Worm (Caenorhabditis elegans) whole organism, early embryonic: ENCODE data around the gene mcu-1.
A peak's percentile ranks its signal among the peaks of the same experiment; 100 is the strongest.

Experiments used
- B0310.2 ChIP-seq: sonication (generic microtip); optimal IDR thresholded peaks from 2 replicates; lab custom pipeline; 2016; ENCODE audit warnings: mild to moderate bottlenecking, missing genetic modification characterization, missing compliant biosample characterization
- F13C5.2 ChIP-seq: sonication (generic microtip); optimal IDR thresholded peaks from 2 replicates; lab custom pipeline; 2017; ENCODE audit warnings: mild to moderate bottlenecking, missing genetic modification characterization, inconsistent platforms, missing compliant biosample characterization
- aly-1 ChIP-seq: sonication (generic microtip); optimal IDR thresholded peaks from 2 replicates; lab custom pipeline; 2016; ENCODE audit warnings: missing genetic modification characterization, missing compliant biosample characterization
- ama-1 ChIP-seq: fragments of 150-350 bp; optimal IDR thresholded peaks from 2 replicates; lab custom pipeline; 2014
- ceh-13 ChIP-seq: fragments of 200-800 bp; sonication (Bioruptor generic); optimal IDR thresholded peaks from 2 replicates; lab custom pipeline; 2018; ENCODE audit warnings: mild to moderate bottlenecking, missing genetic modification characterization, missing compliant biosample characterization
- ceh-36 ChIP-seq: sonication (generic microtip); optimal IDR thresholded peaks from 2 replicates; lab custom pipeline; 2016; ENCODE audit warnings: missing genetic modification characterization, inconsistent platforms, missing compliant biosample characterization
- ets-7 ChIP-seq: sonication (generic microtip); optimal IDR thresholded peaks from 2 replicates; lab custom pipeline; 2016; ENCODE audit warnings: missing genotype, missing genetic modification characterization, missing compliant biosample characterization
- flt-1 ChIP-seq: fragments of 200-800 bp; sonication (Bioruptor generic); IDR thresholded peaks from 2 replicates; pipeline ENCODE4 v1.3.6; 2022; ENCODE audit warnings: missing genetic modification characterization, missing compliant biosample characterization
- hmbx-1 ChIP-seq: sonication (generic microtip); optimal IDR thresholded peaks from 2 replicates; lab custom pipeline; 2016; ENCODE audit warnings: mild to moderate bottlenecking, missing genetic modification characterization, missing compliant biosample characterization
- hmg-4 ChIP-seq: fragments of 200-800 bp; sonication (Bioruptor generic); optimal IDR thresholded peaks from 2 replicates; lab custom pipeline; 2018; ENCODE audit warnings: mild to moderate bottlenecking, missing genetic modification characterization, missing compliant biosample characterization
- hnd-1 ChIP-seq: sonication (generic microtip); optimal IDR thresholded peaks from 2 replicates; lab custom pipeline; 2016; ENCODE audit warnings: missing genetic modification characterization, missing compliant biosample characterization
- pes-1 ChIP-seq: fragments of 200-800 bp; sonication (Bioruptor generic); IDR thresholded peaks from 2 replicates; pipeline ENCODE4 v1.3.6; 2022; ENCODE audit warnings: missing genetic modification reagents, missing genetic modification characterization, missing compliant biosample characterization
- scrt-1 ChIP-seq: fragments of 200-800 bp; sonication (Bioruptor generic); IDR thresholded peaks from 2 replicates; pipeline ENCODE4 v1.3.6; 2022; ENCODE audit warnings: missing genetic modification characterization, missing compliant biosample characterization
- sea-1 ChIP-seq: fragments of 200-800 bp; sonication (Bioruptor generic); conservative IDR thresholded peaks from 2 replicates; pipeline ENCODE4 v1.3.6; 2022; ENCODE audit warnings: missing genetic modification characterization, missing compliant biosample characterization
- tbx-11 ChIP-seq: fragments of 200-800 bp; sonication (Bioruptor generic); IDR thresholded peaks from 2 replicates; pipeline ENCODE4 v1.3.6; 2022; ENCODE audit warnings: missing genetic modification characterization, missing compliant biosample characterization
- tbx-37 ChIP-seq: fragments of 200-800 bp; sonication (Bioruptor generic); conservative IDR thresholded peaks from 2 replicates; pipeline ENCODE4 v1.3.6; 2022; ENCODE audit warnings: missing genetic modification reagents, missing genetic modification characterization, missing compliant biosample characterization
- tra-4 ChIP-seq: sonication (generic microtip); optimal IDR thresholded peaks from 2 replicates; lab custom pipeline; 2017; ENCODE audit warnings: missing genetic modification characterization, missing compliant biosample characterization

mcu-1 gene

ce11 chrIV:5939122-5939521 lies at the start of gene mcu-1:
Gene mcu-1 (minus strand): TSS chrIV:5939230.
- TF ChIP-seq aly-1 (no peak), tra-4 (tag; lab: Kevin White, UChicago) (no peak), hnd-1 (tag; lab: Kevin White, UChicago) (no peak), ceh-36 (no peak)

- TF ChIP-seq B0310.2 (tag; lab: Kevin White, UChicago) = no peak
- no peak for TF ChIP-seq hmbx-1 (tag; lab: Kevin White, UChicago)
- no peak for TF ChIP-seq sea-1 (GFP tag; lab: Robert Waterston, UW)
- TF ChIP-seq hnd-1 (tag; lab: Kevin White, UChicago) = no peak
- TF ChIP-seq hmg-4 (GFP tag; lab: Kevin White, UChicago) = no peak
- TF ChIP-seq tbx-37 = no peak
- TF ChIP-seq ama-1 (lab: Kevin White, UChicago) = no peak
- no peak for TF ChIP-seq tra-4 (tag; lab: Kevin White, UChicago)
- no peak for TF ChIP-seq ceh-13 (GFP tag; lab: Kevin White, UChicago)
- no peak for TF ChIP-seq tbx-11
- no peak for TF ChIP-seq flt-1 (GFP tag; lab: Robert Waterston, UW)
- no peak for TF ChIP-seq pes-1
- no peak for TF ChIP-seq aly-1
- TF ChIP-seq ets-7 (tag; lab: Kevin White, UChicago) = no peak
- TF ChIP-seq ceh-36 = no peak
- no peak for TF ChIP-seq F13C5.2 (tag; lab: Kevin White, UChicago)
- TF ChIP-seq scrt-1 (GFP tag; lab: Robert Waterston, UW) = no peak
These were observed 47.8 kb upstream of the mcu-1 start for ce11 chrIV:5986829-5987228.

DNA sequence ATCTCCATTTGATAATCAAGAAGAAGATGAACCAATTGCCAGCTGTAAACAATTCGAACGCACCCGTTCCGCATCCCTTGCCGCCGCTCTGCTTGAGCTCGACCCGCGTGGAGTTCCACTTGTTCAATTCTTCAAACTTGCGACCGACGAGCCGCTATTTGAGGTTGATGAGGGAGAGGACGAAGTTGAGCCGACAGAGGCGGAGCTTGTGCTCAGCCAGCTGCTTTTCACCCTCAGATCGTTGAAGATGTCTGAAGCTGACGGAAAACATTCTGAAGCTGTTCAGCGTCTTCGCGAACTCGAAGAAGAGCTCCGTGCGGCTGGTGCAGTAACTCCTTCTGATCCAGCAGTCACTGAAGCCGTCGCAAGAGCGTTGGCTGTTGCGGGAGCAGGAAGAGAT lies 46.8 kb upstream of the mcu-1 start:
- TF ChIP-seq flt-1 (GFP tag; lab: Robert Waterston, UW) (no peak), sea-1 (GFP tag; lab: Robert Waterston, UW) (no peak), aly-1 (no peak), tra-4 (tag; lab: Kevin White, UChicago) (no peak), scrt-1 (GFP tag; lab: Robert Waterston, UW) (no peak), ets-7 (tag; lab: Kevin White, UChicago) (no peak), tbx-11 (no peak)

DNA sequence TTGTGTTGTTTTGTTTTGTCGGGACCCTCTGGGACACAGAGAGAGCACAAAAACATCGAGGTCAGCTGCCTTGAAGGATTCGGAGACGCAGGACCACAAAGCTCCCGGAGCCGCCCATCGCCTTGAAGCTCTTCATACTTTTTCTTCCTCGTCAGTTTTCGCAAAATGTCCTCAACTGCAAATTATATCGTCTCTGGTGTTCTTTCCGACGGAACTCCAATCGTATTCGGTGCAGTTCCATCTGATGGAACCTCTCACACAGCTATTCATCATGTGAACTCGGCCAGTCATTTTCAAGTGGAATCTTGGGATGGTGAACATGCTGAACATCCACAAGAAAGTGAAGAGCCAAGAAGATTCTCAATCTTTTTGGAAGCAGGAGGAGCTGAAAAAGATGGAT lies 46.4 kb upstream of the mcu-1 start:
- TF ChIP-seq ama-1 (lab: Kevin White, UChicago) = peak; percentile 16
- no peak for TF ChIP-seq flt-1 (GFP tag; lab: Robert Waterston, UW)

DNA sequence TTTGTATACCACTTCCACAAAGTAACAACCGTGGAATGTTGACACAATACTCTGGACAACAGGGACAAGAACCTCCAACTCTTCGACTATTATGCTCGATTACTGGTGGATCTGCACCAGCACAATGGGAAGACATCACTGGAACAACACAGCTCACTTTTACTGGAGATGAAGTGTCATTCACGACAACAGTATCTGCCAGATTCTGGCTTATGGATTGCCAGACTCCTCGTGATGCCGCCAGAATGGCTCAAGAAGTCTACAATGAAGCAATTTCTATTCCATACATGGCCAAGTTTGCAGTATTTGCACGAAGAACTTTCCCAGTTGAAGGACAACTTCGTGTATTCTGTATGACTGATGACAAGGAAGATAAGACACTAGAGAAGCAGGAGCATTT lies 44.2 kb upstream of the mcu-1 start:
- TF ChIP-seq hnd-1 (tag; lab: Kevin White, UChicago) = no peak
- peak; percentile 66 for TF ChIP-seq ama-1 (lab: Kevin White, UChicago)

- TF ChIP-seq tra-4 (tag; lab: Kevin White, UChicago) (no peak), aly-1 (no peak), B0310.2 (tag; lab: Kevin White, UChicago) (no peak), F13C5.2 (tag; lab: Kevin White, UChicago) (no peak), tbx-37 (no peak), sea-1 (GFP tag; lab: Robert Waterston, UW) (no peak), pes-1 (no peak), hmg-4 (GFP tag; lab: Kevin White, UChicago) (no peak), ets-7 (tag; lab: Kevin White, UChicago) (no peak), hmbx-1 (tag; lab: Kevin White, UChicago) (no peak), ceh-13 (GFP tag; lab: Kevin White, UChicago) (no peak), scrt-1 (GFP tag; lab: Robert Waterston, UW) (no peak), ama-1 (lab: Kevin White, UChicago) (no peak), flt-1 (GFP tag; lab: Robert Waterston, UW) (no peak), tbx-11 (no peak), hnd-1 (tag; lab: Kevin White, UChicago) (no peak), ceh-36 (no peak)
These were observed 40.8 kb upstream of the mcu-1 start for ce11 chrIV:5979818-5980217.

ce11 chrIV:5977276-5977675 lies 38.2 kb upstream of the mcu-1 start:
- TF ChIP-seq pes-1 (no peak), hmg-4 (GFP tag; lab: Kevin White, UChicago) (no peak), ama-1 (lab: Kevin White, UChicago) (no peak), scrt-1 (GFP tag; lab: Robert Waterston, UW) (no peak), hnd-1 (tag; lab: Kevin White, UChicago) (no peak), hmbx-1 (tag; lab: Kevin White, UChicago) (no peak), tbx-37 (no peak), sea-1 (GFP tag; lab: Robert Waterston, UW) (no peak), B0310.2 (tag; lab: Kevin White, UChicago) (no peak), flt-1 (GFP tag; lab: Robert Waterston, UW) (no peak), ceh-13 (GFP tag; lab: Kevin White, UChicago) (no peak), aly-1 (no peak), ets-7 (tag; lab: Kevin White, UChicago) (no peak), tbx-11 (no peak), F13C5.2 (tag; lab: Kevin White, UChicago) (no peak), ceh-36 (no peak), tra-4 (tag; lab: Kevin White, UChicago) (no peak)

ce11 chrIV:5975202-5975601 lies 36.2 kb upstream of the mcu-1 start, which contains the start of gene unc-44:
Gene unc-44 (plus strand): TSS chrIV:5975557.
- no peak for TF ChIP-seq aly-1
